Fruit fly (Drosophila melanogaster) whole organism, adult: ENCODE data around the gene NHP2.

Experiments used
- CG11617 ChIP-seq: fragments of 200-800 bp; sonication (Bioruptor generic); optimal IDR thresholded peaks from 2 replicates; lab custom pipeline; 2017; ENCODE audit warnings: mild to moderate bottlenecking, missing biosample characterization, missing genetic modification reagents, missing genetic modification characterization
- CG7101 ChIP-seq: fragments of 200-800 bp; sonication (Bioruptor generic); optimal IDR thresholded peaks from 2 replicates; lab custom pipeline; 2018; ENCODE audit warnings: missing biosample characterization, mild to moderate bottlenecking, missing genetic modification characterization, moderate library complexity
- Crg-1 ChIP-seq: fragments of 200-800 bp; sonication (Bioruptor generic); optimal IDR thresholded peaks from 2 replicates; lab custom pipeline; 2016; ENCODE audit warnings: missing biosample characterization, missing genetic modification characterization
- Hr96 ChIP-seq: fragments of 200-800 bp; sonication (Bioruptor generic); optimal IDR thresholded peaks from 2 replicates; lab custom pipeline; 2016; ENCODE audit warnings: missing biosample characterization, missing genetic modification characterization
- cnc ChIP-seq, 2 experiments: fragments of >200 bp; optimal IDR thresholded peaks; 2 replicates each; lab custom pipeline; 2017
- tj ChIP-seq: fragments of 200-800 bp; sonication (Bioruptor generic); optimal IDR thresholded peaks from 3 replicates; lab custom pipeline; 2017; ENCODE audit warnings: missing biosample characterization, mild to moderate bottlenecking, missing genetic modification characterization, moderate library complexity

DNA sequence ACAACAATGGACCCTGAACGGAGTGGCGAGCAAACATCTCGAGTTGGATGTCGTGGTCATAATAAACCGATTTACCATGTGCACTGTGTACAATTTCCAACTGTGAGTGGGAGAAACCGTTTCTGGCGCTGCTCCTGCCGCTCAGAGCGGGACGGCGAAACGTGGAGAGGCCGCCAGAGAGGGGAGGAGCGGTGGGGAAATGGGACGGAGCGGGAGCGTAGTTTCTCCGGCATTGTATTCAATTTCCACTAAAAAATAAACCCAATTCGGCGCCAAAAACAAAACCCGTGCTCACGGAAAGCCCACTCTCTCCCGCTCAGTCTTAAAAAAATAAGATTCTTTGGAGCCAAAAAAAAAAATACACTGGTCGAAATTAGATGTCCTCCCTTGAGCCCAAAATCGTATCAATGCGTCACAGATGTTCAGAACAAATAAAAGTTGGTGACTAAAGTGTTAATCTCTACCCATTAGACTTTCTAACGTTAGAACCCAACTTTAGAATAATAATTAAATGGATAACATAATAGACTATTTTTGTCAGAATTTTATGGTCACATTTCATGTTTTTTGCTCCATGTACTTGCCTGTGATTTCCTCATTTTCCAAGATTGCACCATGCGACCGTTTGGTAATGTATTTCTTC, 41.9 kb downstream of the NHP2 start:
- TF ChIP-seq CG7101 (tag; lab: Kevin White, UChicago): peak; percentile 58
- no peak for TF ChIP-seq cnc (optimal IDR thresholded peaks at IDR 0.05; lab: Kevin White, UChicago)
- TF ChIP-seq CG11617 (GFP tag; lab: Kevin White, UChicago): no peak
- no peak for TF ChIP-seq tj
- no peak for TF ChIP-seq Crg-1 (GFP tag; lab: Kevin White, UChicago)
- no peak for TF ChIP-seq Hr96
